Worm (Caenorhabditis elegans) whole organism, L1 larva: Measurements from ENCODE around the gene Y43F8C.6.

Source experiments
- F16B12.6 ChIP-seq: fragments of 150-350 bp; optimal IDR thresholded peaks from 2 replicates; lab custom pipeline; 2014; ENCODE audit warnings: missing biosample characterization, missing genetic modification characterization
- blmp-1 ChIP-seq: fragments of 150-350 bp; optimal IDR thresholded peaks from 2 replicates; lab custom pipeline; 2014; ENCODE audit warnings: missing biosample characterization, missing genetic modification characterization
- ceh-82 ChIP-seq, 3 experiments: fragments of 150-350 bp in 1 of 3; sonication (generic microtip) in 2 of 3; optimal IDR thresholded peaks; 2 replicates each; lab custom pipeline; 2014 to 2017; ENCODE audit warnings: missing biosample characterization in 3 of 3, missing genetic modification characterization in 3 of 3
- ces-1 ChIP-seq: fragments of 150-350 bp; optimal IDR thresholded peaks from 2 replicates; lab custom pipeline; 2014; ENCODE audit warnings: missing biosample characterization, missing genetic modification reagents, missing genetic modification characterization
- dsc-1 ChIP-seq: sonication (generic microtip); optimal IDR thresholded peaks from 2 replicates; lab custom pipeline; 2016; ENCODE audit warnings: mild to moderate bottlenecking, missing genetic modification characterization, missing compliant biosample characterization
- ets-5 ChIP-seq: fragments of 200-800 bp; sonication (Bioruptor generic); IDR thresholded peaks from 2 replicates; pipeline ENCODE4 v1.3.6; 2022; ENCODE audit warnings: missing genetic modification characterization, missing compliant biosample characterization
- hlh-4 ChIP-seq: sonication (generic microtip); optimal IDR thresholded peaks from 2 replicates; lab custom pipeline; 2016; ENCODE audit warnings: mild to moderate bottlenecking, missing genetic modification characterization, missing compliant biosample characterization
- lin-14 ChIP-seq: fragments of 200-800 bp; sonication (Bioruptor generic); optimal IDR thresholded peaks from 2 replicates; lab custom pipeline; 2018; ENCODE audit warnings: mild to moderate bottlenecking, missing genetic modification characterization, moderate library complexity, missing compliant biosample characterization
- lin-15B ChIP-seq: fragments of 150-350 bp; sonication (generic microtip); optimal IDR thresholded peaks from 3 replicates; lab custom pipeline; 2014; ENCODE audit warnings: missing biosample characterization, missing genetic modification characterization
- lin-39 ChIP-seq: fragments of 150-350 bp; optimal IDR thresholded peaks from 2 replicates; lab custom pipeline; 2014; ENCODE audit warnings: missing biosample characterization, missing genetic modification reagents, missing genetic modification characterization
- nhr-85 ChIP-seq: sonication (generic microtip); peaks from one replicate; lab custom pipeline; 2016; ENCODE audit warnings: missing genetic modification characterization, inconsistent platforms, missing compliant biosample characterization
- skn-1 ChIP-seq: fragments of 150-350 bp; optimal IDR thresholded peaks from 2 replicates; lab custom pipeline; 2014; ENCODE audit warnings: missing biosample characterization, missing genetic modification characterization
- tbx-2 ChIP-seq: sonication (generic microtip); optimal IDR thresholded peaks from 2 replicates; lab custom pipeline; 2016; ENCODE audit warnings: missing genetic modification characterization, missing compliant biosample characterization

ce11 chrV:19643015-19643414 is 2.3 kb upstream of the Y43F8C.6 start:
- TF ChIP-seq hlh-4 (no peak), dsc-1 (tag; lab: Kevin White, UChicago) (peak; percentile 83), blmp-1 (no peak), lin-14 (no peak), nhr-85 (tag; lab: Kevin White, UChicago) (peak; percentile 79), skn-1 (tag; lab: Kevin White, UChicago) (peak; percentile 51), ceh-82 (tag; optimal IDR thresholded peaks at IDR 0.05; lab: Kevin White, UChicago) (peak; percentile 82 to 89 (median 86)), ets-5 (GFP tag; lab: Robert Waterston, UW) (0 out of 2 replicates have a peak, but pooled peaks have one; percentile 71), ces-1 (GFP tag; lab: Kevin White, UChicago) (no peak), lin-39 (tag; lab: Kevin White, UChicago) (peak; percentile 7), tbx-2 (peak; percentile 76), lin-15B (tag; lab: Kevin White, UChicago) (no peak), F16B12.6 (tag; lab: Kevin White, UChicago) (peak; percentile 67)
